Worm (Caenorhabditis elegans) whole organism, young adult: ENCODE measurements around the gene fbxa-208.
"Not testable (repeated sequence)": the region's sequence is repeated elsewhere in the genome, so short reads cannot be mapped to it uniquely, and the experiment has no call there.

Source experiments
- dpl-1 ChIP-seq: fragments of 150-350 bp; optimal IDR thresholded peaks from 2 replicates; lab custom pipeline; 2014; ENCODE audit warnings: missing biosample characterization, missing genetic modification reagents, missing genetic modification characterization
- rec-8 ChIP-seq, 2 experiments: sonication (generic microtip); optimal IDR thresholded peaks; 2 replicates each; lab custom pipeline; 2016; ENCODE audit warnings: mild to moderate bottlenecking in 2 of 2, missing genetic modification characterization in 2 of 2, missing genetic modification reagents in 2 of 2, missing genotype in 2 of 2, missing biosample characterization in 1 of 2, missing compliant biosample characterization in 1 of 2, moderate library complexity in 1 of 2
- tbx-9 ChIP-seq: sonication (generic microtip); optimal IDR thresholded peaks from 2 replicates; lab custom pipeline; 2016; ENCODE audit warnings: borderline replicate concordance, missing genetic modification characterization, inconsistent platforms, missing compliant biosample characterization

ce11 chrIII:1261198-1261597 is 4.6 kb downstream of the fbxa-208 start:
- TF ChIP-seq tbx-9 (tag; lab: Kevin White, UChicago); rec-8 (tag; optimal IDR thresholded peaks at IDR 0.05; lab: Kevin White, UChicago); dpl-1 (GFP tag; lab: Kevin White, UChicago): not testable (repeated sequence)
